Fruit fly (Drosophila melanogaster) whole organism, embryonic: ENCODE results near the gene Polr3G.
A peak's percentile ranks its signal among the peaks of the same experiment; 100 is the strongest.

Experiments used
- Atf6 ChIP-seq: fragments of 200-800 bp; sonication (Bioruptor generic); IDR thresholded peaks from 2 replicates; pipeline ENCODE4 v1.3.6; 2022; ENCODE audit warnings: missing biosample characterization, missing genetic modification characterization
- CG10274 ChIP-seq: fragments of 200-800 bp; sonication (Bioruptor generic); optimal IDR thresholded peaks from 3 replicates; lab custom pipeline; 2017; ENCODE audit warnings: missing biosample characterization, mild to moderate bottlenecking, missing genetic modification characterization
- CG10431 ChIP-seq: fragments of 200-800 bp; sonication (Bioruptor generic); optimal IDR thresholded peaks from 3 replicates; lab custom pipeline; 2018; ENCODE audit warnings: missing biosample characterization, mild to moderate bottlenecking, missing genetic modification characterization
- CG10654 ChIP-seq: fragments of 200-800 bp; sonication (Bioruptor generic); optimal IDR thresholded peaks from 2 replicates; lab custom pipeline; 2016; ENCODE audit warnings: missing biosample characterization, missing genetic modification characterization
- CG11695 ChIP-seq: fragments of 200-800 bp; sonication (Bioruptor generic); IDR thresholded peaks from 3 replicates; pipeline ENCODE4 v1.3.6; 2022; ENCODE audit warnings: missing biosample characterization, missing genetic modification characterization
- CG12236 ChIP-seq: fragments of 200-800 bp; sonication (Bioruptor generic); optimal IDR thresholded peaks from 2 replicates; lab custom pipeline; 2016; ENCODE audit warnings: missing biosample characterization, missing genetic modification characterization
- CG17186 ChIP-seq: fragments of 200-800 bp; sonication (Bioruptor generic); optimal IDR thresholded peaks from 3 replicates; lab custom pipeline; 2017; ENCODE audit warnings: missing biosample characterization, missing genetic modification reagents, missing genetic modification characterization
- CG17385 ChIP-seq: fragments of 200-800 bp; sonication (Bioruptor generic); optimal IDR thresholded peaks from 3 replicates; lab custom pipeline; 2018; ENCODE audit warnings: missing biosample characterization, mild to moderate bottlenecking, missing genetic modification characterization
- CG1832 ChIP-seq: fragments of 200-800 bp; sonication (Bioruptor generic); optimal IDR thresholded peaks from 2 replicates; lab custom pipeline; 2017; ENCODE audit warnings: missing biosample characterization, mild to moderate bottlenecking, missing genetic modification characterization, inconsistent platforms
- CG2129 ChIP-seq: fragments of 200-800 bp; sonication (Bioruptor generic); IDR thresholded peaks from 2 replicates; pipeline ENCODE4 v1.3.6; 2022; ENCODE audit warnings: missing biosample characterization, missing genetic modification characterization; ENCODE audit not compliant: partially characterized antibody
- CG2875 ChIP-seq: fragments of 200-800 bp; sonication (Bioruptor generic); optimal IDR thresholded peaks from 2 replicates; lab custom pipeline; 2017; ENCODE audit warnings: missing biosample characterization, mild to moderate bottlenecking, missing genetic modification characterization, missing genetic modification reagents
- CG30020 ChIP-seq: fragments of 200-800 bp; optimal IDR thresholded peaks from 2 replicates; lab custom pipeline; 2019; ENCODE audit warnings: missing biosample characterization, mild to moderate bottlenecking, missing genetic modification characterization, moderate library complexity
- CG3281 ChIP-seq: fragments of 200-800 bp; sonication (Bioruptor generic); optimal IDR thresholded peaks from 3 replicates; lab custom pipeline; 2017; ENCODE audit warnings: missing biosample characterization, mild to moderate bottlenecking, missing genetic modification characterization
- CG3407 ChIP-seq: fragments of 200-800 bp; sonication (Bioruptor generic); optimal IDR thresholded peaks from 2 replicates; lab custom pipeline; 2018; ENCODE audit warnings: missing biosample characterization, mild to moderate bottlenecking, missing genetic modification characterization
- CG4282 ChIP-seq: fragments of 200-800 bp; sonication (Bioruptor generic); optimal IDR thresholded peaks from 2 replicates; lab custom pipeline; 2016; ENCODE audit warnings: missing biosample characterization, missing genetic modification characterization
- CG7987 ChIP-seq: fragments of 200-800 bp; sonication (Bioruptor generic); optimal IDR thresholded peaks from 2 replicates; lab custom pipeline; 2018; ENCODE audit warnings: missing biosample characterization, mild to moderate bottlenecking, missing genetic modification characterization, moderate library complexity
- CG8290 ChIP-seq, 3 experiments: fragments of 200-800 bp; sonication (Bioruptor generic); optimal IDR thresholded peaks; 2 replicates each; lab custom pipeline; 2016 to 2019; ENCODE audit warnings: missing biosample characterization in 3 of 3, missing genetic modification characterization in 3 of 3, mild to moderate bottlenecking in 2 of 3, moderate library complexity in 1 of 3
- CG9727 ChIP-seq: fragments of 200-800 bp; sonication (Bioruptor generic); optimal IDR thresholded peaks from 3 replicates; lab custom pipeline; 2017; ENCODE audit warnings: missing biosample characterization, mild to moderate bottlenecking, missing genetic modification characterization
- CkIIα-i1 ChIP-seq: fragments of 200-800 bp; sonication (Bioruptor generic); IDR thresholded peaks from 2 replicates; pipeline ENCODE4 v1.3.6; 2022; ENCODE audit warnings: missing biosample characterization, missing genetic modification characterization
- Doc3 ChIP-seq: fragments of 200-800 bp; sonication (Bioruptor generic); IDR thresholded peaks from 3 replicates; pipeline ENCODE4 v1.3.6; 2022; ENCODE audit warnings: missing biosample characterization, missing genetic modification characterization; ENCODE audit not compliant: partially characterized antibody
- Gsc ChIP-seq: fragments of 200-800 bp; sonication (Bioruptor generic); IDR thresholded peaks from 2 replicates; pipeline ENCODE4 v1.3.6; 2022; ENCODE audit warnings: missing biosample characterization, missing genetic modification characterization
- Kr ChIP-seq: fragments of 200-800 bp; sonication (Bioruptor generic); optimal IDR thresholded peaks from 2 replicates; lab custom pipeline; 2017; ENCODE audit warnings: missing biosample characterization, mild to moderate bottlenecking, missing genetic modification characterization
- MBD-R2 ChIP-seq: fragments of 200-800 bp; sonication (Bioruptor generic); IDR thresholded peaks from 2 replicates; pipeline ENCODE4 v1.3.6; 2022; ENCODE audit warnings: missing biosample characterization, missing genetic modification characterization
- MESR4 ChIP-seq: fragments of 200-800 bp; sonication (Bioruptor generic); optimal IDR thresholded peaks from 2 replicates; lab custom pipeline; 2018; ENCODE audit warnings: missing biosample characterization, mild to moderate bottlenecking, missing genetic modification characterization, moderate library complexity
- Max ChIP-seq: fragments of 200-800 bp; sonication (Bioruptor generic); optimal IDR thresholded peaks from 2 replicates; lab custom pipeline; 2016; ENCODE audit warnings: missing biosample characterization, mild to moderate bottlenecking, missing genetic modification characterization
- Oli ChIP-seq: fragments of 200-800 bp; sonication (Bioruptor generic); optimal IDR thresholded peaks from 2 replicates; lab custom pipeline; 2018; ENCODE audit warnings: missing biosample characterization, mild to moderate bottlenecking, missing genetic modification characterization, moderate library complexity
- Opbp ChIP-seq: fragments of 200-800 bp; sonication (Bioruptor generic); IDR thresholded peaks from 3 replicates; pipeline ENCODE4 v1.3.6; 2022; ENCODE audit warnings: missing biosample characterization, missing genetic modification characterization; ENCODE audit not compliant: partially characterized antibody
- Ssrp ChIP-seq: fragments of 200-800 bp; sonication (Bioruptor generic); optimal IDR thresholded peaks from 2 replicates; lab custom pipeline; 2018; ENCODE audit warnings: missing biosample characterization, mild to moderate bottlenecking, missing genetic modification characterization, moderate library complexity
- Stat92E ChIP-seq, 3 experiments: fragments of >200 bp in 2 of 3; fragments of 200-800 bp in 1 of 3; sonication (Bioruptor generic) in 1 of 3; optimal IDR thresholded peaks; 2 replicates each; lab custom pipeline; 2017 to 2019; ENCODE audit warnings: missing biosample characterization in 3 of 3, missing genetic modification characterization in 3 of 3, mild to moderate bottlenecking in 1 of 3, moderate library complexity in 1 of 3
- al ChIP-seq: fragments of 200-800 bp; sonication (Bioruptor generic); IDR thresholded peaks from 2 replicates; pipeline ENCODE4 v1.3.6; 2022; ENCODE audit warnings: missing biosample characterization, missing genetic modification characterization
- ash1 ChIP-seq: fragments of 200-800 bp; sonication (Bioruptor generic); optimal IDR thresholded peaks from 2 replicates; lab custom pipeline; 2018; ENCODE audit warnings: missing biosample characterization, mild to moderate bottlenecking, missing genetic modification characterization
- ato ChIP-seq: fragments of 200-800 bp; sonication (Bioruptor generic); IDR thresholded peaks from 2 replicates; pipeline ENCODE4 v1.3.6; 2022; ENCODE audit warnings: missing biosample characterization, missing genetic modification characterization; ENCODE audit not compliant: partially characterized antibody
- corto ChIP-seq: fragments of 200-800 bp; sonication (Bioruptor generic); optimal IDR thresholded peaks from 2 replicates; lab custom pipeline; 2016; ENCODE audit warnings: missing biosample characterization, mild to moderate bottlenecking, missing genetic modification characterization, moderate library complexity
- dati ChIP-seq: fragments of 200-800 bp; sonication (Bioruptor generic); IDR thresholded peaks from 2 replicates; pipeline ENCODE4 v1.3.6; 2022; ENCODE audit warnings: missing biosample characterization, missing genetic modification characterization
- gcm ChIP-seq: fragments of 200-800 bp; sonication (Bioruptor generic); optimal IDR thresholded peaks from 2 replicates; lab custom pipeline; 2019; ENCODE audit warnings: missing biosample characterization, mild to moderate bottlenecking, missing genetic modification characterization, moderate library complexity
- gfzf ChIP-seq: fragments of 200-800 bp; sonication (Bioruptor generic); optimal IDR thresholded peaks from 2 replicates; lab custom pipeline; 2016; ENCODE audit warnings: missing biosample characterization, mild to moderate bottlenecking, missing genetic modification characterization, moderate library complexity
- h ChIP-seq: fragments of >200 bp; optimal IDR thresholded peaks from 2 replicates; lab custom pipeline; 2017
- hbn ChIP-seq: fragments of 200-800 bp; sonication (Bioruptor generic); IDR thresholded peaks from 2 replicates; pipeline ENCODE4 v1.3.6; 2022; ENCODE audit warnings: missing biosample characterization, missing genetic modification characterization; ENCODE audit not compliant: partially characterized antibody
- lab ChIP-seq: fragments of 200-800 bp; sonication (Bioruptor generic); optimal IDR thresholded peaks from 3 replicates; lab custom pipeline; 2017; ENCODE audit warnings: missing biosample characterization, missing genetic modification characterization, mild to moderate bottlenecking, moderate library complexity, missing genetic modification reagents
- mirr ChIP-seq: fragments of 200-800 bp; sonication (Bioruptor generic); optimal IDR thresholded peaks from 3 replicates; lab custom pipeline; 2018; ENCODE audit warnings: missing biosample characterization, mild to moderate bottlenecking, missing genetic modification characterization
- nau ChIP-seq: fragments of 200-800 bp; sonication (Bioruptor generic); optimal IDR thresholded peaks from 3 replicates; lab custom pipeline; 2017; ENCODE audit warnings: missing biosample characterization, mild to moderate bottlenecking, missing genetic modification characterization, missing genetic modification reagents
- odd ChIP-seq: fragments of 200-800 bp; sonication (Bioruptor generic); optimal IDR thresholded peaks from 2 replicates; lab custom pipeline; 2017; ENCODE audit warnings: missing biosample characterization, mild to moderate bottlenecking, missing genetic modification characterization
- phol ChIP-seq: fragments of 200-800 bp; sonication (Bioruptor generic); optimal IDR thresholded peaks from 3 replicates; lab custom pipeline; 2018; ENCODE audit warnings: missing biosample characterization, mild to moderate bottlenecking, missing genetic modification characterization, moderate library complexity
- prd ChIP-seq, 3 experiments: fragments of >200 bp in 2 of 3; fragments of 200-800 bp in 1 of 3; sonication (Bioruptor generic) in 1 of 3; optimal IDR thresholded peaks in 2 of 3; IDR thresholded peaks in 1 of 3; 2 replicates in 2 of 3; 3 replicates in 1 of 3; pipeline versions ENCODE4 v1.3.6 to Lab custom; 2017 to 2022; ENCODE audit warnings: missing biosample characterization in 1 of 3, missing genetic modification characterization in 1 of 3
- sqz ChIP-seq: fragments of 200-800 bp; sonication (Bioruptor generic); optimal IDR thresholded peaks from 3 replicates; lab custom pipeline; 2018; ENCODE audit warnings: missing biosample characterization, mild to moderate bottlenecking, missing genetic modification characterization
- tio ChIP-seq: fragments of 200-800 bp; sonication (Bioruptor generic); optimal IDR thresholded peaks from 2 replicates; lab custom pipeline; 2017; ENCODE audit warnings: missing biosample characterization, missing genetic modification characterization, inconsistent platforms
- vfl ChIP-seq: fragments of 200-800 bp; sonication (Bioruptor generic); optimal IDR thresholded peaks from 2 replicates; lab custom pipeline; 2016; ENCODE audit warnings: missing biosample characterization, missing genetic modification characterization

The Polr3G gene

dm6 chr3L:17419103-17419741 lies 7.7 kb downstream of the Polr3G start (continued):
- no peak for TF ChIP-seq CG17385 (GFP tag; lab: Kevin White, UChicago)
- TF ChIP-seq CG2875 (GFP tag; lab: Kevin White, UChicago), result no peak
- TF ChIP-seq corto (GFP tag; lab: Kevin White, UChicago), result no peak
- no peak for TF ChIP-seq Ssrp (tag; lab: Kevin White, UChicago)
- TF ChIP-seq CG1832 (GFP tag; lab: Kevin White, UChicago), result no peak
- TF ChIP-seq vfl (GFP tag; lab: Kevin White, UChicago), result no peak
- no peak for TF ChIP-seq h (lab: Kevin White, UChicago)
- no peak for TF ChIP-seq Atf6 (GFP tag; lab: Robert Waterston, UW)
- TF ChIP-seq tio, result no peak
- TF ChIP-seq MBD-R2 (GFP tag; lab: Robert Waterston, UW), result no peak
- TF ChIP-seq Kr (GFP tag; lab: Kevin White, UChicago), result no peak
- TF ChIP-seq mirr (GFP tag; lab: Kevin White, UChicago), result no peak
- no peak for TF ChIP-seq ash1
- no peak for TF ChIP-seq CG10431
- TF ChIP-seq CG10274 (GFP tag; lab: Kevin White, UChicago), result no peak
- no peak for TF ChIP-seq CG7987 (GFP tag; lab: Kevin White, UChicago)
- TF ChIP-seq gfzf (GFP tag; lab: Kevin White, UChicago), result no peak
- TF ChIP-seq CG17186 (GFP tag; lab: Kevin White, UChicago), result no peak
- TF ChIP-seq CG9727 (GFP tag; lab: Kevin White, UChicago), result peak; percentile 13
- TF ChIP-seq prd (optimal IDR thresholded peaks at IDR 0.05; lab: Kevin White, UChicago), result no peak
- TF ChIP-seq prd (GFP tag; IDR thresholded peaks at IDR 0.05; lab: Robert Waterston, UW), result no peak
- no peak for TF ChIP-seq al
- TF ChIP-seq lab (GFP tag; lab: Kevin White, UChicago), result peak; percentile 1
- TF ChIP-seq nau (GFP tag; lab: Kevin White, UChicago), result no peak
- TF ChIP-seq Max, result no peak
- TF ChIP-seq odd (GFP tag; lab: Kevin White, UChicago), result no peak

dm6 chr3L:17415967-17416749 lies 10.8 kb downstream of the Polr3G start:
- no peak for TF ChIP-seq CG11695 (GFP tag; lab: Robert Waterston, UW)
- no peak for TF ChIP-seq CG2129 (GFP tag; lab: Robert Waterston, UW)
- no peak for TF ChIP-seq CkIIα-i1 (GFP tag; lab: Robert Waterston, UW)
- no peak for TF ChIP-seq Doc3
- no peak for TF ChIP-seq sqz (GFP tag; lab: Kevin White, UChicago)
- TF ChIP-seq phol, result peak; percentile 66
- no peak for TF ChIP-seq MESR4 (GFP tag; lab: Kevin White, UChicago)
- TF ChIP-seq dati (GFP tag; lab: Robert Waterston, UW), result no peak
- TF ChIP-seq CG3281 (GFP tag; lab: Kevin White, UChicago), result no peak
- TF ChIP-seq CG4282, result no peak
- TF ChIP-seq Stat92E (GFP tag; optimal IDR thresholded peaks at IDR 0.05; lab: Kevin White, UChicago), result no peak
- TF ChIP-seq Opbp, result no peak
- peak; percentile 32 for TF ChIP-seq CG12236
- TF ChIP-seq CG7987 (GFP tag; lab: Kevin White, UChicago), result no peak
- TF ChIP-seq hbn (GFP tag; lab: Robert Waterston, UW), result no peak
- peak; percentile 46 for TF ChIP-seq CG8290 (GFP tag; optimal IDR thresholded peaks at IDR 0.05; lab: Kevin White, UChicago)
- TF ChIP-seq CG8290 (tag; optimal IDR thresholded peaks at IDR 0.05; lab: Kevin White, UChicago), result no peak
- TF ChIP-seq Oli, result peak; percentile 9
- TF ChIP-seq CG10654 (GFP tag; lab: Kevin White, UChicago), result no peak
- peak; percentile 44 for TF ChIP-seq gcm (GFP tag; lab: Kevin White, UChicago)
- no peak for TF ChIP-seq CG3407 (GFP tag; lab: Kevin White, UChicago)
- TF ChIP-seq ato (GFP tag; lab: Robert Waterston, UW), result no peak
- no peak for TF ChIP-seq CG30020 (tag; lab: Kevin White, UChicago)
- TF ChIP-seq Gsc, result no peak
